Fruit fly (Drosophila melanogaster) S2 (cell line): Measurements from ENCODE around the gene DPCoAC.

Source experiments
- CG8478 ChIP-seq: fragments of >200 bp; optimal IDR thresholded peaks from 2 replicates; lab custom pipeline; 2018
- CTCF ChIP-seq, 2 experiments: fragments of >200 bp; optimal IDR thresholded peaks; 2 replicates each; lab custom pipeline; 2018

DPCoAC gene

dm6 chr3R:20560668-20561226, 3.3 kb upstream of the DPCoAC start, which contains the start of gene CG5191:
TSS of gene CG5191 (plus strand) at chr3R:20560865.
- TF ChIP-seq CG8478 (lab: Kevin White, UChicago): no peak
- no peak for TF ChIP-seq CTCF (optimal IDR thresholded peaks at IDR 0.05; lab: Kevin White, UChicago)

- TF ChIP-seq CTCF (optimal IDR thresholded peaks at IDR 0.05; lab: Kevin White, UChicago): no peak
- no peak for TF ChIP-seq CG8478 (lab: Kevin White, UChicago)
Observed at dm6 chr3R:20560019-20560667, 2.7 kb upstream of the DPCoAC start, which contains the start of gene CG15922. TSS of gene CG15922 (minus strand) at chr3R:20560280.

dm6 chr3R:20558106-20558489, 631 bp upstream of the DPCoAC start:
- no peak for TF ChIP-seq CG8478 (lab: Kevin White, UChicago)
- TF ChIP-seq CTCF (optimal IDR thresholded peaks at IDR 0.05; lab: Kevin White, UChicago): no peak

dm6 chr3R:20557114-20557414, 403 bp downstream of the DPCoAC start:
- no peak for TF ChIP-seq CG8478 (lab: Kevin White, UChicago)
- no peak for TF ChIP-seq CTCF (optimal IDR thresholded peaks at IDR 0.05; lab: Kevin White, UChicago)

- TF ChIP-seq CTCF (optimal IDR thresholded peaks at IDR 0.05; lab: Kevin White, UChicago) (no peak), CG8478 (lab: Kevin White, UChicago) (no peak)
Observed at dm6 chr3R:20556281-20557113, 970 bp downstream of the DPCoAC start.

- TF ChIP-seq CG8478 (lab: Kevin White, UChicago) (no peak), CTCF (optimal IDR thresholded peaks at IDR 0.05; lab: Kevin White, UChicago) (no peak)
Observed at dm6 chr3R:20555720-20556280, 1.7 kb downstream of the DPCoAC start.

dm6 chr3R:20555023-20555422, 2.4 kb downstream of the DPCoAC start:
- TF ChIP-seq CG8478 (lab: Kevin White, UChicago) (no peak), CTCF (optimal IDR thresholded peaks at IDR 0.05; lab: Kevin White, UChicago) (no peak)

- TF ChIP-seq CG8478 (lab: Kevin White, UChicago): no peak
- no peak for TF ChIP-seq CTCF (optimal IDR thresholded peaks at IDR 0.05; lab: Kevin White, UChicago)
Observed at dm6 chr3R:20554300-20554699, 3.2 kb downstream of the DPCoAC start, which contains the start of gene att-ORFB. TSS of gene att-ORFB (minus strand) at chr3R:20554400.

- TF ChIP-seq CG8478 (lab: Kevin White, UChicago) (no peak), CTCF (optimal IDR thresholded peaks at IDR 0.05; lab: Kevin White, UChicago) (no peak)
Observed at dm6 chr3R:20552093-20552492, 5.4 kb downstream of the DPCoAC start, which contains the start of gene Stat92E. TSS of gene Stat92E (minus strand) at chr3R:20552311.

dm6 chr3R:20551487-20552079, 5.9 kb downstream of the DPCoAC start:
- no peak for TF ChIP-seq CTCF (optimal IDR thresholded peaks at IDR 0.05; lab: Kevin White, UChicago)
- TF ChIP-seq CG8478 (lab: Kevin White, UChicago): no peak

dm6 chr3R:20550632-20551486, 6.6 kb downstream of the DPCoAC start:
- no peak for TF ChIP-seq CG8478 (lab: Kevin White, UChicago)
- peak in 1 of 2 experiments; percentile 19 for TF ChIP-seq CTCF (optimal IDR thresholded peaks at IDR 0.05; lab: Kevin White, UChicago)

- TF ChIP-seq CG8478 (lab: Kevin White, UChicago) (no peak), CTCF (optimal IDR thresholded peaks at IDR 0.05; lab: Kevin White, UChicago) (no peak)
Observed at dm6 chr3R:20549855-20550603, 7.4 kb downstream of the DPCoAC start.
